Worm (Caenorhabditis elegans) whole organism, L4 larva: ENCODE results near the gene F53B2.8.
"Not testable (repeated sequence)": the region's sequence is repeated elsewhere in the genome, so short reads cannot be mapped to it uniquely, and the experiment has no call there.

Source experiments
- ama-1 ChIP-seq: fragments of 150-350 bp; optimal IDR thresholded peaks from 2 replicates; lab custom pipeline; 2014; ENCODE audit warnings: inconsistent platforms, mixed read lengths
- ceh-82 ChIP-seq: sonication (generic microtip); optimal IDR thresholded peaks from 2 replicates; lab custom pipeline; 2017; ENCODE audit warnings: missing biosample characterization, missing genetic modification characterization
- dpl-1 ChIP-seq: fragments of 150-350 bp; optimal IDR thresholded peaks from 2 replicates; lab custom pipeline; 2014; ENCODE audit warnings: missing biosample characterization, missing genetic modification reagents, missing genetic modification characterization
- nhr-10 ChIP-seq: fragments of 150-350 bp; optimal IDR thresholded peaks from 2 replicates; lab custom pipeline; 2014; ENCODE audit warnings: missing biosample characterization, missing genetic modification characterization

ce11 chrIV:12476942-12477341, 50.3 kb downstream of the F53B2.8 start, which contains the start of gene T04A11.1:
- TF ChIP-seq ama-1 (lab: Kevin White, UChicago); dpl-1; ceh-82 (tag; lab: Kevin White, UChicago); nhr-10: not testable (repeated sequence)
